Fruit fly (Drosophila melanogaster): ENCODE results near the gene sdk.

DNA sequence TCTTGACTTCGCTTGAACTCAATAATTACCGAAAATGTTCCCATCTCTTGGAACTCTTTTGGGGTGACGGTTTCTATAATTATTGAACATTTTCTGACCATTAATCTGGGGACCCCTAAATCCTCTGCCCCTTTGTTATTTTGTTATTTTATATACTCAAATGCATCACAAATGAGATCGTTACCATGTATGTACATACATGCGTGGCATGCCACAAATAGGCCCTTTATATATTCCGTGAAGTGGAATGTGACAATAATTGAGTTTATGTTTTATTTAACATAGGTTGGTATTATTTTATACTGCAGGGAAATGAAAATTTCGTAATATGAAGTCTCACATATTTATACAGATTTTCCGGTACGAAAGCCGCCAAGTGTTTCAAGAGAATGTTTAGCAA, 31.3 kb downstream of the sdk start:
- TF ChIP-seq fd59A (GFP tag; optimal IDR thresholded peaks at IDR 0.05) (no peak), Sox102F (GFP tag; optimal IDR thresholded peaks at IDR 0.05) (no peak), CG8632 (GFP tag; optimal IDR thresholded peaks at IDR 0.05) (no peak), CG6163 (GFP tag; IDR thresholded peaks at IDR 0.05) (no peak), achi (GFP tag; optimal IDR thresholded peaks at IDR 0.05) (no peak), CG16779 (tag; optimal IDR thresholded peaks at IDR 0.05) (no peak), CG4318 (GFP tag; optimal IDR thresholded peaks at IDR 0.05) (no peak), Ets96B (tag; optimal IDR thresholded peaks at IDR 0.05) (no peak), CG3919 (GFP tag; optimal IDR thresholded peaks at IDR 0.05) (no peak), Hr39 (GFP tag; optimal IDR thresholded peaks at IDR 0.05) (no peak), OdsH (GFP tag; optimal IDR thresholded peaks at IDR 0.05) (no peak)

All from whole organism, prepupa.